Fruit fly (Drosophila melanogaster): Measurements from ENCODE around the gene CG15211.
A peak's percentile ranks its signal among the peaks of the same experiment; 100 is the strongest.

dm6 chrX:10757616-10758078, 14.7 kb upstream of the CG15211 start, which contains the start of gene Rph:
- no peak for TF ChIP-seq Hr78 (GFP tag; optimal IDR thresholded peaks at IDR 0.05)
- TF ChIP-seq ci (GFP tag; IDR thresholded peaks at IDR 0.05): no peak
- peak; percentile 46 for TF ChIP-seq Fer1 (GFP tag; optimal IDR thresholded peaks at IDR 0.05)
- no peak for TF ChIP-seq Lim3 (GFP tag; IDR thresholded peaks at IDR 0.05)
- TF ChIP-seq hkb (optimal IDR thresholded peaks at IDR 0.05): no peak
- no peak for TF ChIP-seq hkb (GFP tag; IDR thresholded peaks at IDR 0.05)
- no peak for TF ChIP-seq CG12219 (GFP tag; optimal IDR thresholded peaks at IDR 0.05)
- no peak for TF ChIP-seq CG10565 (GFP tag; optimal IDR thresholded peaks at IDR 0.05)
- TF ChIP-seq CG12391 (tag; optimal IDR thresholded peaks at IDR 0.05): no peak
- TF ChIP-seq fu2 (GFP tag; optimal IDR thresholded peaks at IDR 0.05): no peak
- TF ChIP-seq hbn (GFP tag; IDR thresholded peaks at IDR 0.05; ENCODE audit: partially characterized antibody): no peak
